Fruit fly (Drosophila melanogaster): ENCODE results near the gene CG13907.

Gene CG13907

dm6 chr3L:904364-904763, 22.6 kb upstream of the CG13907 start (continued):
- TF ChIP-seq Bgb (GFP tag; IDR thresholded peaks at IDR 0.05; ENCODE audit: partially characterized antibody), result no peak
- 0 out of 2 replicates have a peak, but pooled peaks have one; percentile 23 for TF ChIP-seq ro (GFP tag; IDR thresholded peaks at IDR 0.05)
- TF ChIP-seq CG18476 (GFP tag; optimal IDR thresholded peaks at IDR 0.05), result peak; percentile 36
- no peak for TF ChIP-seq pan (optimal IDR thresholded peaks at IDR 0.05)
- peak in 1 of 2 experiments; percentile 50 for TF ChIP-seq pan (GFP tag; optimal IDR thresholded peaks at IDR 0.05 in 1 of 2, IDR thresholded peaks at IDR 0.05 in 1 of 2)
- no peak for TF ChIP-seq CG18011 (GFP tag; optimal IDR thresholded peaks at IDR 0.05)
- TF ChIP-seq Doc3 (GFP tag; IDR thresholded peaks at IDR 0.05; ENCODE audit: partially characterized antibody), result no peak
- no peak for TF ChIP-seq NFAT (GFP tag; IDR thresholded peaks at IDR 0.05)
- TF ChIP-seq crc (GFP tag; optimal IDR thresholded peaks at IDR 0.05), result no peak
- peak; percentile 5 for TF ChIP-seq dm (GFP tag; optimal IDR thresholded peaks at IDR 0.05)
- TF ChIP-seq CG12071 (GFP tag; optimal IDR thresholded peaks at IDR 0.05), result no peak
- TF ChIP-seq stwl (tag; optimal IDR thresholded peaks at IDR 0.05), result peak; percentile 29
- no peak for TF ChIP-seq run (tag; optimal IDR thresholded peaks at IDR 0.05)
- peak; percentile 60 for TF ChIP-seq Side (GFP tag; optimal IDR thresholded peaks at IDR 0.05)
- no peak for TF ChIP-seq CG30020 (tag; optimal IDR thresholded peaks at IDR 0.05)
- TF ChIP-seq zen2 (GFP tag; IDR thresholded peaks at IDR 0.05; ENCODE audit: partially characterized antibody), result no peak
- no peak for TF ChIP-seq Sin3A (optimal IDR thresholded peaks at IDR 0.05)
- TF ChIP-seq hbn (GFP tag; IDR thresholded peaks at IDR 0.05; ENCODE audit: partially characterized antibody), result no peak
- TF ChIP-seq CG33213 (GFP tag; optimal IDR thresholded peaks at IDR 0.05), result peak; percentile 43
- TF ChIP-seq klu (GFP tag; IDR thresholded peaks at IDR 0.05), result no peak
- peak; percentile 71 for TF ChIP-seq nmo (GFP tag; optimal IDR thresholded peaks at IDR 0.05)
- TF ChIP-seq lbe (GFP tag; optimal IDR thresholded peaks at IDR 0.05), result no peak
- peak; percentile 47; the same call in 2 of the 3 replicates for TF ChIP-seq CG17361 (GFP tag; IDR thresholded peaks at IDR 0.05)
- TF ChIP-seq crol (GFP tag; IDR thresholded peaks at IDR 0.05), result no peak
- TF ChIP-seq pum (GFP tag; optimal IDR thresholded peaks at IDR 0.05), result peak; percentile 70
- TF ChIP-seq Drgx (GFP tag; IDR thresholded peaks at IDR 0.05), result no peak
- peak; percentile 8 for TF ChIP-seq Sry-δ (GFP tag; optimal IDR thresholded peaks at IDR 0.05)
- no peak for TF ChIP-seq pita (GFP tag; optimal IDR thresholded peaks at IDR 0.05)
- TF ChIP-seq gce (GFP tag; IDR thresholded peaks at IDR 0.05), result peak; percentile 54; the same call in 2 of the 3 replicates
- peak; percentile 72 for TF ChIP-seq unpg (GFP tag; optimal IDR thresholded peaks at IDR 0.05)
- TF ChIP-seq Eip74EF (GFP tag; optimal IDR thresholded peaks at IDR 0.05), result no peak
- peak; percentile 45 for TF ChIP-seq tin (GFP tag; optimal IDR thresholded peaks at IDR 0.05)
- peak; percentile 59 for TF ChIP-seq CG4730 (GFP tag; IDR thresholded peaks at IDR 0.05)
- TF ChIP-seq jing (GFP tag; optimal IDR thresholded peaks at IDR 0.05), result peak; percentile 45
- peak; percentile 51; the same call in 1 of the 2 replicates for TF ChIP-seq lmd (GFP tag; IDR thresholded peaks at IDR 0.05)
- peak; percentile 43 for TF ChIP-seq CG10209 (GFP tag; optimal IDR thresholded peaks at IDR 0.05)
- peak; percentile 44 for TF ChIP-seq CG8359 (GFP tag; optimal IDR thresholded peaks at IDR 0.05; ENCODE audit: borderline replicate concordance)
- no peak for TF ChIP-seq lov (optimal IDR thresholded peaks at IDR 0.05)
- TF ChIP-seq lov (GFP tag; IDR thresholded peaks at IDR 0.05), result peak; percentile 72; the same call in 2 of the 3 replicates
- TF ChIP-seq CG9797 (GFP tag; optimal IDR thresholded peaks at IDR 0.05), result no peak
- peak; percentile 24 for TF ChIP-seq CG8290 (GFP tag; optimal IDR thresholded peaks at IDR 0.05)
- TF ChIP-seq CG8290 (tag; optimal IDR thresholded peaks at IDR 0.05), result peak in 1 of 2 experiments; percentile 50
- TF ChIP-seq CG8388 (GFP tag; optimal IDR thresholded peaks at IDR 0.05), result peak; percentile 76
- no peak for TF ChIP-seq C15 (GFP tag; IDR thresholded peaks at IDR 0.05)
- TF ChIP-seq Mrtf (GFP tag; IDR thresholded peaks at IDR 0.05), result no peak
- TF ChIP-seq CG7556 (GFP tag; optimal IDR thresholded peaks at IDR 0.05), result peak; percentile 24
- TF ChIP-seq sc (optimal IDR thresholded peaks at IDR 0.05), result no peak
- TF ChIP-seq sc (GFP tag; optimal IDR thresholded peaks at IDR 0.05), result peak; percentile 49
- TF ChIP-seq Elba2 (GFP tag; optimal IDR thresholded peaks at IDR 0.05), result no peak
- peak in 1 of 2 experiments; percentile 37 for TF ChIP-seq Hr51 (GFP tag; optimal IDR thresholded peaks at IDR 0.05)
- TF ChIP-seq slp2 (GFP tag; optimal IDR thresholded peaks at IDR 0.05), result peak; percentile 71
- TF ChIP-seq Doc2 (GFP tag; IDR thresholded peaks at IDR 0.05), result no peak
